Worm (Caenorhabditis elegans): Measurements from ENCODE around the gene sra-28.

- TF ChIP-seq him-1 (tag; optimal IDR thresholded peaks at IDR 0.05) (no peak), W03F9.2 (tag; optimal IDR thresholded peaks at IDR 0.05) (no peak)
Measured at ce11 chrII:6561300-6561699, 12.3 kb downstream of the sra-28 start, which contains the start of gene F18C5.10.

Data from whole organism, L4/young adult.